Worm (Caenorhabditis elegans) whole organism, mixed stage, embryonic: Measurements from ENCODE around the gene F31B12.3.

Experiments
- blmp-1 ChIP-seq: fragments of 150-350 bp; optimal IDR thresholded peaks from 2 replicates; lab custom pipeline; 2014; ENCODE audit warnings: missing biosample characterization, missing genetic modification characterization
- ces-1 ChIP-seq: fragments of 150-350 bp; optimal IDR thresholded peaks from 2 replicates; lab custom pipeline; 2014; ENCODE audit warnings: missing biosample characterization, missing genetic modification reagents, missing genetic modification characterization
- elt-1 ChIP-seq: sonication (generic microtip); optimal IDR thresholded peaks from 2 replicates; lab custom pipeline; 2017; ENCODE audit warnings: missing genetic modification characterization, mild to moderate bottlenecking, missing compliant biosample characterization, antibody characterized with exemption, moderate library complexity, borderline replicate concordance; ENCODE audit not compliant: insufficient read depth
- flh-1 ChIP-seq: fragments of 200-800 bp; sonication (Bioruptor generic); optimal IDR thresholded peaks from 2 replicates; lab custom pipeline; 2018; ENCODE audit warnings: mild to moderate bottlenecking, missing genetic modification characterization, moderate library complexity, missing compliant biosample characterization
- hlh-1 ChIP-seq: fragments of 150-350 bp; optimal IDR thresholded peaks from 2 replicates; lab custom pipeline; 2014; ENCODE audit warnings: missing biosample characterization, missing genetic modification reagents, missing genetic modification characterization
- nhr-237 ChIP-seq: fragments of 150-350 bp; optimal IDR thresholded peaks from 2 replicates; lab custom pipeline; 2014; ENCODE audit warnings: missing biosample characterization, missing genetic modification characterization
- nhr-76 ChIP-seq: sonication (generic microtip); optimal IDR thresholded peaks from 2 replicates; lab custom pipeline; 2017; ENCODE audit warnings: missing biosample characterization, missing genetic modification characterization
- pha-4 ChIP-seq: fragments of 150-350 bp; optimal IDR thresholded peaks from 2 replicates; lab custom pipeline; 2018; ENCODE audit warnings: missing biosample characterization, missing genetic modification reagents, missing genetic modification characterization
- snpc-4 ChIP-seq: fragments of 150-350 bp; optimal IDR thresholded peaks from 2 replicates; lab custom pipeline; 2014; ENCODE audit warnings: missing biosample characterization, missing genetic modification characterization
- tbx-8 ChIP-seq: fragments of 200-800 bp; sonication (Bioruptor generic); optimal IDR thresholded peaks from 2 replicates; lab custom pipeline; 2018; ENCODE audit warnings: mild to moderate bottlenecking, missing genetic modification characterization, moderate library complexity, missing compliant biosample characterization
- unc-39 ChIP-seq: fragments of 150-350 bp; optimal IDR thresholded peaks from 2 replicates; lab custom pipeline; 2014; ENCODE audit warnings: missing biosample characterization, missing genetic modification characterization
- unc-62 ChIP-seq: fragments of 150-350 bp; optimal IDR thresholded peaks from 2 replicates; lab custom pipeline; 2014; ENCODE audit warnings: missing biosample characterization, missing genetic modification reagents, missing genetic modification characterization

DNA sequence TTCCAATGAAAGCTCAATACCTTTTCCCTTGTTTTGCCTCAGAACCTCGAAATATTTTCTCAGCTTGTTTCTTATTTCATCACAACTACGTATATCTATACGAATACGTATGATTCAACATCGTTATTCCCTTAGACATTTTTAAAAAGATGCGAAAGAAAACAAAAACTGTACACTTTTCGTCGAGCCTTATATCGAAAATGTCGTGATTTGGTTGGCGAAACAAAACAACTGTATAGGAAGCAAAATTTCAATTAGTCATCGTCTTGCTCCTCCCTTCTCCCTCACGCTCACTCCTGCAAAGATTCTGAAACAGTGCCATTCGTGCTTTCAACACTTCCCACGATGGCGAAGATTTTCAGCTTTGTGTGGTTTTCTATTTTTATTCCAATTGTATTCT lies 33.2 kb downstream of the F31B12.3 start, which contains the start of gene ttr-14:
- TF ChIP-seq pha-4 (no peak), nhr-76 (tag; lab: Kevin White, UChicago) (no peak), elt-1 (tag; lab: Kevin White, UChicago) (no peak), flh-1 (GFP tag; lab: Kevin White, UChicago) (no peak), unc-62 (no peak), hlh-1 (tag; lab: Kevin White, UChicago) (no peak), tbx-8 (GFP tag; lab: Kevin White, UChicago) (no peak), snpc-4 (tag; lab: Kevin White, UChicago) (no peak), nhr-237 (tag; lab: Kevin White, UChicago) (no peak), blmp-1 (tag; lab: Kevin White, UChicago) (no peak), unc-39 (no peak), ces-1 (GFP tag; lab: Kevin White, UChicago) (no peak)
